Worm (Caenorhabditis elegans): Measurements from ENCODE around the gene clec-118.

DNA sequence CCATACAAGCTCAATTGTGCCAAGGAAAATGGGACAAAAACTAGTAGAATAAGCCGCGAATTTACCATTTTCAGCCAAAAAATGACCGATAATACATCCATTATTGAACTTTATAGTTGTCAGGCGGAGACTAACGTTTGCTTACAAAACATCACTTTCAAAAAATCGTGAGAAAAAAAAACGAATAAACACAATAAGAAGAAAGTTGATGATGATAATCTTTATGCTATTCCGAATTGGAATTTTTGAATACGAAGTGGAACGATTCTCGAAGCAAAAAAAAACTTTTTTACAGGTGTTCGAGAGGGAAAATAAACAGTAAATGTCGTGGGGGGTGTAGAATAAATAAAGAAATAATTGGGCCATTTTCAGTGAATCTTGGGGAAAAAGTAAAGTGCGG is 34.6 kb downstream of the clec-118 start, which contains the start of gene W08F4.7:
- no peak for TF ChIP-seq unc-62 (GFP tag; optimal IDR thresholded peaks at IDR 0.05 in 1 of 2)
- TF ChIP-seq unc-62 (tag; optimal IDR thresholded peaks at IDR 0.05) = no peak
- no peak for TF ChIP-seq unc-39 (tag; optimal IDR thresholded peaks at IDR 0.05)
- no peak for TF ChIP-seq ceh-28 (tag; optimal IDR thresholded peaks at IDR 0.05)
- no peak for TF ChIP-seq cey-2 (tag; optimal IDR thresholded peaks at IDR 0.05; ENCODE audit: borderline replicate concordance, insufficient read depth)
- no peak for TF ChIP-seq mep-1 (tag; optimal IDR thresholded peaks at IDR 0.05)

All from whole organism, L4 larva.